Fruit fly (Drosophila melanogaster): ENCODE measurements around the gene CG42747.

DNA sequence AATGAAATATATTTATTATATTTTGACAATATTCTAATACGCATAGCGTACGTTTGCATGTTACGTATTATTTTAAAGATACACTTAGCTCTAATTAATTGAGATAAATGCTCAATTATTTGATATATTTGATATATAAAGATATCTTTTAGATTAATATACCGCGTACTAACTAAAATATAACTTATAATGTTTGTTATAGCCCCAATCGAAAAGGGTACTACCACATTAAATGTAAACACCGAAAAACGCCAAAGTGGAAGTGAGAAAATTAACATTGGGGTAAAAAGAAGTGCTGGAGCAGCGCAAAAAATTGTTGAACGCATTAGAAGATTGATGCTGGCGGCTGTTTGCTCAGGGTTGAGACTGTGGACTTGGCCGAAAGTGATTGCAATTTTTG, 42.8 kb downstream of the CG42747 start:
- TF ChIP-seq Sry-β (GFP tag; optimal IDR thresholded peaks at IDR 0.05) (no peak), CG6765 (GFP tag; optimal IDR thresholded peaks at IDR 0.05) (no peak), CG2199 (GFP tag; IDR thresholded peaks at IDR 0.05) (no peak), gce (GFP tag; IDR thresholded peaks at IDR 0.05) (no peak), Myb (GFP tag; optimal IDR thresholded peaks at IDR 0.05) (no peak), Hsf (GFP tag; optimal IDR thresholded peaks at IDR 0.05) (no peak), gcm2 (GFP tag; optimal IDR thresholded peaks at IDR 0.05) (no peak), sens-2 (GFP tag; IDR thresholded peaks at IDR 0.05) (no peak)
